Worm (Caenorhabditis elegans): ENCODE results near the gene ceh-7.
A peak's percentile ranks its signal among the peaks of the same experiment; 100 is the strongest.

ceh-7 gene

ce11 chrII:8748638-8749037, 45.0 kb upstream of the ceh-7 start:
- TF ChIP-seq pha-4 (tag; optimal IDR thresholded peaks at IDR 0.05), result no peak
- TF ChIP-seq nhr-77 (tag; optimal IDR thresholded peaks at IDR 0.05), result no peak
- TF ChIP-seq ceh-16 (tag; optimal IDR thresholded peaks at IDR 0.05), result no peak
- TF ChIP-seq ceh-82 (tag; optimal IDR thresholded peaks at IDR 0.05), result no peak
- TF ChIP-seq lin-15B (tag; optimal IDR thresholded peaks at IDR 0.05), result no peak
- TF ChIP-seq hmg-11 (tag; optimal IDR thresholded peaks at IDR 0.05), result no peak
- TF ChIP-seq eor-1 (tag; optimal IDR thresholded peaks at IDR 0.05), result no peak
- no peak for TF ChIP-seq nhr-237 (tag; optimal IDR thresholded peaks at IDR 0.05)
- TF ChIP-seq mdl-1 (tag; optimal IDR thresholded peaks at IDR 0.05), result no peak
- TF ChIP-seq tbx-2 (tag; optimal IDR thresholded peaks at IDR 0.05), result no peak
- TF ChIP-seq jun-1 (tag; optimal IDR thresholded peaks at IDR 0.05), result no peak
- no peak for TF ChIP-seq elt-1 (tag; optimal IDR thresholded peaks at IDR 0.05)

- TF ChIP-seq pqm-1 (tag; optimal IDR thresholded peaks at IDR 0.05) (peak; percentile 73), skn-1 (tag; optimal IDR thresholded peaks at IDR 0.05) (no peak), pha-4 (tag; optimal IDR thresholded peaks at IDR 0.05) (peak; percentile 57), unc-39 (tag; optimal IDR thresholded peaks at IDR 0.05) (no peak), elt-2 (tag; optimal IDR thresholded peaks at IDR 0.05) (peak; percentile 19), fkh-10 (GFP tag; optimal IDR thresholded peaks at IDR 0.05) (no peak), nhr-25 (tag; optimal IDR thresholded peaks at IDR 0.05) (no peak), ZK546.5 (tag; optimal IDR thresholded peaks at IDR 0.05) (no peak), mml-1 (tag; optimal IDR thresholded peaks at IDR 0.05) (no peak)
Observed at ce11 chrII:8747939-8748352, 44.3 kb upstream of the ceh-7 start.

- peak; percentile 55 for TF ChIP-seq lsy-12 (tag; optimal IDR thresholded peaks at IDR 0.05)
- TF ChIP-seq nhr-76 (tag; optimal IDR thresholded peaks at IDR 0.05), result peak; percentile 33
- no peak for TF ChIP-seq snpc-4 (tag; optimal IDR thresholded peaks at IDR 0.05)
- TF ChIP-seq ceh-28 (tag; optimal IDR thresholded peaks at IDR 0.05), result no peak
- TF ChIP-seq hmg-11 (tag; optimal IDR thresholded peaks at IDR 0.05), result peak; percentile 21
- TF ChIP-seq zag-1 (tag; optimal IDR thresholded peaks at IDR 0.05), result no peak
- TF ChIP-seq lin-39 (tag; optimal IDR thresholded peaks at IDR 0.05), result peak; percentile 52
- TF ChIP-seq elt-3 (tag; optimal IDR thresholded peaks at IDR 0.05), result peak in 1 of 3 experiments; percentile 72
- TF ChIP-seq R02D3.7 (tag; optimal IDR thresholded peaks at IDR 0.05), result peak; percentile 30
- TF ChIP-seq unc-62 (GFP tag; optimal IDR thresholded peaks at IDR 0.05), result peak; percentile 27
- peak; percentile 70 for TF ChIP-seq tbx-2 (tag; optimal IDR thresholded peaks at IDR 0.05)
- peak; percentile 42 for TF ChIP-seq nhr-23 (tag; optimal IDR thresholded peaks at IDR 0.05)
- peak; percentile 92 for TF ChIP-seq nhr-25 (tag; optimal IDR thresholded peaks at IDR 0.05)
- no peak for TF ChIP-seq pqm-1 (tag; optimal IDR thresholded peaks at IDR 0.05)
- peak; percentile 99 for TF ChIP-seq ama-1 (optimal IDR thresholded peaks at IDR 0.05)
- TF ChIP-seq elt-2 (tag; optimal IDR thresholded peaks at IDR 0.05), result peak; percentile 60
- TF ChIP-seq nfya-1 (tag; optimal IDR thresholded peaks at IDR 0.05; ENCODE audit: insufficient read depth), result peak; percentile 46
- TF ChIP-seq ztf-4 (tag; optimal IDR thresholded peaks at IDR 0.05), result peak; percentile 78
- no peak for TF ChIP-seq nhr-12 (tag; optimal IDR thresholded peaks at IDR 0.05)
- peak; percentile 95 for TF ChIP-seq nhr-43 (tag; optimal IDR thresholded peaks at IDR 0.05; ENCODE audit: poor library complexity, severe bottlenecking)
Observed at ce11 chrII:8747246-8747938, 43.8 kb upstream of the ceh-7 start.

ce11 chrII:8746298-8746775, 42.7 kb upstream of the ceh-7 start:
- TF ChIP-seq ceh-16 (tag; optimal IDR thresholded peaks at IDR 0.05) (no peak), ztf-11 (tag; optimal IDR thresholded peaks at IDR 0.05) (no peak), fkh-10 (GFP tag; optimal IDR thresholded peaks at IDR 0.05) (no peak), elt-1 (tag; optimal IDR thresholded peaks at IDR 0.05) (no peak), daf-12 (tag; optimal IDR thresholded peaks at IDR 0.05) (no peak), nhr-76 (tag; optimal IDR thresholded peaks at IDR 0.05) (no peak), nfya-1 (tag; optimal IDR thresholded peaks at IDR 0.05; ENCODE audit: insufficient read depth) (no peak), ama-1 (optimal IDR thresholded peaks at IDR 0.05) (peak; percentile 92), eor-1 (tag; optimal IDR thresholded peaks at IDR 0.05) (no peak), R02D3.7 (tag; optimal IDR thresholded peaks at IDR 0.05) (no peak), hmg-11 (tag; optimal IDR thresholded peaks at IDR 0.05) (no peak), lin-39 (tag; optimal IDR thresholded peaks at IDR 0.05) (peak; percentile 32), lsy-12 (tag; optimal IDR thresholded peaks at IDR 0.05) (no peak), nhr-25 (tag; optimal IDR thresholded peaks at IDR 0.05) (peak; percentile 79), ceh-82 (tag; optimal IDR thresholded peaks at IDR 0.05) (no peak), lin-15B (tag; optimal IDR thresholded peaks at IDR 0.05) (no peak), elt-3 (tag; optimal IDR thresholded peaks at IDR 0.05) (no peak), egl-27 (tag; optimal IDR thresholded peaks at IDR 0.05) (no peak), ZK546.5 (tag; optimal IDR thresholded peaks at IDR 0.05) (no peak), nhr-12 (tag; optimal IDR thresholded peaks at IDR 0.05) (no peak), unc-39 (tag; optimal IDR thresholded peaks at IDR 0.05) (no peak), fos-1 (tag; optimal IDR thresholded peaks at IDR 0.05) (no peak), skn-1 (tag; optimal IDR thresholded peaks at IDR 0.05) (no peak), snpc-4 (tag; optimal IDR thresholded peaks at IDR 0.05) (no peak), tbx-2 (tag; optimal IDR thresholded peaks at IDR 0.05) (no peak), zag-1 (tag; optimal IDR thresholded peaks at IDR 0.05) (no peak), egl-5 (tag; optimal IDR thresholded peaks at IDR 0.05) (no peak), nhr-11 (tag; optimal IDR thresholded peaks at IDR 0.05) (no peak), mml-1 (tag; optimal IDR thresholded peaks at IDR 0.05) (no peak), sea-2 (GFP tag; optimal IDR thresholded peaks at IDR 0.05) (no peak), nhr-237 (tag; optimal IDR thresholded peaks at IDR 0.05) (no peak), ceh-9 (tag; optimal IDR thresholded peaks at IDR 0.05) (no peak), pqm-1 (tag; optimal IDR thresholded peaks at IDR 0.05) (no peak)

Measured in whole organism, L3 larva.